Fruit fly (Drosophila melanogaster): ENCODE measurements around the gene SKIP.

- TF ChIP-seq psq (optimal IDR thresholded peaks at IDR 0.05) (no peak), CG8478 (optimal IDR thresholded peaks at IDR 0.05) (no peak), EcR (GFP tag; optimal IDR thresholded peaks at IDR 0.05) (no peak), usp (GFP tag; optimal IDR thresholded peaks at IDR 0.05) (no peak), Dll (optimal IDR thresholded peaks at IDR 0.05) (no peak), pan (optimal IDR thresholded peaks at IDR 0.05) (no peak)
Observed at dm6 chr3R:22260675-22261461, 127.2 kb downstream of the SKIP start.

All from whole organism.